Fruit fly (Drosophila melanogaster) whole organism, pupa: ENCODE measurements around the gene CG12012.

Source experiments
- CG10348 ChIP-seq: fragments of 200-800 bp; sonication (Bioruptor generic); IDR thresholded peaks from 2 replicates; pipeline ENCODE4 v1.3.6; 2022; ENCODE audit warnings: missing biosample characterization, missing genetic modification characterization
- CG12605 ChIP-seq: fragments of 200-800 bp; sonication (Bioruptor generic); IDR thresholded peaks from 2 replicates; pipeline ENCODE4 v1.3.6; 2022; ENCODE audit warnings: missing biosample characterization, missing genetic modification characterization
- CG13204 ChIP-seq: fragments of 200-800 bp; sonication (Bioruptor generic); optimal IDR thresholded peaks from 2 replicates; lab custom pipeline; 2018; ENCODE audit warnings: missing biosample characterization, mild to moderate bottlenecking, missing genetic modification characterization, moderate library complexity
- CG14655 ChIP-seq: fragments of 200-800 bp; sonication (Bioruptor generic); optimal IDR thresholded peaks from 3 replicates; lab custom pipeline; 2017; ENCODE audit warnings: mild to moderate bottlenecking, missing biosample characterization, missing genetic modification reagents, missing genetic modification characterization
- CG15710 ChIP-seq: fragments of 200-800 bp; sonication (Bioruptor generic); optimal IDR thresholded peaks from 2 replicates; lab custom pipeline; 2018; ENCODE audit warnings: missing biosample characterization, mild to moderate bottlenecking, missing genetic modification characterization, moderate library complexity
- CG17806 ChIP-seq: fragments of 200-800 bp; sonication (Bioruptor generic); optimal IDR thresholded peaks from 2 replicates; lab custom pipeline; 2018; ENCODE audit warnings: missing biosample characterization, mild to moderate bottlenecking, missing genetic modification characterization, moderate library complexity
- CG32121 ChIP-seq: fragments of 200-800 bp; sonication (Bioruptor generic); IDR thresholded peaks from 2 replicates; pipeline ENCODE4 v1.3.6; 2022; ENCODE audit warnings: missing biosample characterization, missing genetic modification characterization
- CG34367 ChIP-seq: fragments of 200-800 bp; sonication (Bioruptor generic); optimal IDR thresholded peaks from 2 replicates; lab custom pipeline; 2018; ENCODE audit warnings: missing biosample characterization, mild to moderate bottlenecking, missing genetic modification characterization
- CG4496 ChIP-seq: fragments of 200-800 bp; sonication (Bioruptor generic); IDR thresholded peaks from 3 replicates; pipeline ENCODE4 v1.3.6; 2022; ENCODE audit warnings: missing biosample characterization, missing genetic modification characterization
- CG8159 ChIP-seq: fragments of 200-800 bp; sonication (Bioruptor generic); optimal IDR thresholded peaks from 3 replicates; lab custom pipeline; 2018; ENCODE audit warnings: missing biosample characterization, mild to moderate bottlenecking, missing genetic modification characterization, moderate library complexity
- CG8301 ChIP-seq: fragments of 200-800 bp; sonication (Bioruptor generic); optimal IDR thresholded peaks from 2 replicates; lab custom pipeline; 2018; ENCODE audit warnings: missing biosample characterization, mild to moderate bottlenecking, missing genetic modification characterization
- CG9948 ChIP-seq: fragments of 200-800 bp; sonication (Bioruptor generic); optimal IDR thresholded peaks from 2 replicates; lab custom pipeline; 2018; ENCODE audit warnings: missing biosample characterization, mild to moderate bottlenecking, missing genetic modification characterization, moderate library complexity
- D1 ChIP-seq: fragments of 200-800 bp; sonication (Bioruptor generic); optimal IDR thresholded peaks from 2 replicates; lab custom pipeline; 2018; ENCODE audit warnings: missing biosample characterization, mild to moderate bottlenecking, missing genetic modification characterization, moderate library complexity
- EcR ChIP-seq: fragments of 200-800 bp; sonication (Bioruptor generic); optimal IDR thresholded peaks from 3 replicates; lab custom pipeline; 2019; ENCODE audit warnings: missing biosample characterization, missing genetic modification characterization, mild to moderate bottlenecking, moderate library complexity, missing genetic modification reagents
- Ets98B ChIP-seq: fragments of 200-800 bp; sonication (Bioruptor generic); IDR thresholded peaks from 2 replicates; pipeline ENCODE4 v1.3.6; 2022; ENCODE audit warnings: missing biosample characterization, missing genetic modification characterization
- Pif1A ChIP-seq: fragments of 200-800 bp; sonication (Bioruptor generic); optimal IDR thresholded peaks from 3 replicates; lab custom pipeline; 2016; ENCODE audit warnings: missing biosample characterization, missing genetic modification characterization
- Pif1B ChIP-seq: fragments of 200-800 bp; sonication (Bioruptor generic); optimal IDR thresholded peaks from 3 replicates; lab custom pipeline; 2016; ENCODE audit warnings: missing biosample characterization, missing genetic modification characterization
- Snoo ChIP-seq: fragments of 200-800 bp; sonication (Bioruptor generic); optimal IDR thresholded peaks from 3 replicates; lab custom pipeline; 2017; ENCODE audit warnings: missing biosample characterization, mild to moderate bottlenecking, missing genetic modification characterization, inconsistent platforms
- fd96Ca ChIP-seq: fragments of 200-800 bp; sonication (Bioruptor generic); IDR thresholded peaks from 3 replicates; pipeline ENCODE4 v1.3.6; 2022; ENCODE audit warnings: missing biosample characterization, missing genetic modification characterization
- gl ChIP-seq: fragments of 200-800 bp; sonication (Bioruptor generic); optimal IDR thresholded peaks from 2 replicates; lab custom pipeline; 2018; ENCODE audit warnings: missing biosample characterization, mild to moderate bottlenecking, missing genetic modification characterization
- rn ChIP-seq: fragments of 200-800 bp; sonication (Bioruptor generic); IDR thresholded peaks from 2 replicates; pipeline ENCODE4 v1.3.6; 2022; ENCODE audit warnings: missing biosample characterization, missing genetic modification characterization

Gene CG12012

DNA sequence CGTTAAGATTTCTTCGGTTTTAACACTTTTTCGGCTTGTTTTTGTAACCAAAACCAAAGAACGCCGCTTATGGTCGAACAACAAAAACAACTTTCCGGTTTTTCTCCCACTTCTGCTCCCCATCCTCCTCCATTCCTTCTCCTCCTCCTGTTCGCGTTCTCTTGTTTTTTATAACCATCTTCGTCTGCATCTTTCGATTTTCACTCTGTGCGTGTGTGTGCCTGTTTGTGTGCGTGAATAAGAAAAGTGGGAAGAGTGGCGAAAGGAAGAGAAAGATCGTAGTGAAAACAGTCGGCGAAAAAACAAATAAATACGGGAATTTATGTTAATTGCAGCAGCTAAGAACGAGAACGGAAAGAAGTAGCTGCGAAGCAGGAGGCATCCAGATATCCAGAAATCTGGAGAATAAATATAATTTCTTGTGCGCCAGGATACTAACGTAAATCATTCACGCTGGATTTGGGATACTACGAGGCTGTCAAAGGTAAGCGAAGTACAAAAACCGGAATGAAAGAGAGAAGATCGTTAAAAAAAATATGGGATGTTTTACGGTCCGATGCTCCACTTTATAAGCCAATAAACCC is 39.1 kb upstream of the CG12012 start:
- TF ChIP-seq D1 = no peak
- no peak for TF ChIP-seq rn (GFP tag; lab: Robert Waterston, UW)
- TF ChIP-seq CG9948 = no peak
- no peak for TF ChIP-seq CG13204 (GFP tag; lab: Kevin White, UChicago)
- no peak for TF ChIP-seq CG4496 (GFP tag; lab: Robert Waterston, UW)
- no peak for TF ChIP-seq Ets98B (GFP tag; lab: Robert Waterston, UW)
- peak; percentile 17 for TF ChIP-seq EcR (GFP tag; lab: Kevin White, UChicago)

DNA sequence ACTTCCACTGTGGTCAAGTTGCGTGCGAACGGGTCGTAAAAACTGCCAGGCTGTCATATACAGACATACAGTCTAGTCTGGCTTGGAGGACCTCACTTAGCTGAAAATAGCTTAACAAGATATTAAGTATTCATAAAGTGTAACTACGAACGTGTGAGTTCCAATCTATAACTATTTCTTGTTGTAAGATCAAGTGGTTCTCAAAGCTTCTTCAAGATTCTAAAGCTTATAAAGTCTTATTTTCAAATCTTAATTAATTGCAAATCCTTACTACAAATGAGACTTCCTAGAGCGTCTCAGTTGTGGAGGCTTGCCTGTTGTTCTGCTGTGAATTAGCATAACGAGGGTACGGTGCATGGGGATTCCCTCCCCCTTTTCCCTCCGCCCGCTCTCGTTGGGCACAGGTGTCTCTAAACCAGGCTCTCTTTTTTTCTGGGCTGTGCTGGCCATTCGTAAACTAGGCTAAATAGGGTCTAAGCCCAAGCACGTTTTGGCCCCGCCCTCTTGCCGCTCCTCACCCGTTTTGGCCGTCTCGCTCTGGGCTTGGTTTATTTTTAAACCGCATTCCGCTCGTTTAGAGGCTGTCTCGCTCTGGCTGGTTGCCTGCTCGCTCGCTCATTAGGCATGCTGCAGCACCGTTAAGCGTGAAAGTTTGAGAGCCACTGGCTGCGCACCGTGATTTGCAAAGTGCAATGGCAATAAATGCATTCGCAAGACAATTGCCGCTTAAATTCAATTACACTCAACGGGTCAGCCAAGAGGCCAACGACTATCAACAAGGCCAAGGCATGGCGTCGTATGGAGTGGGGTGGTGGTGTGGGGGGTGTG is 38.3 kb upstream of the CG12012 start:
- TF ChIP-seq Pif1B (GFP tag; lab: Kevin White, UChicago) (no peak), fd96Ca (GFP tag; lab: Robert Waterston, UW) (no peak), CG10348 (no peak), D1 (no peak), CG12605 (GFP tag; lab: Robert Waterston, UW) (no peak), EcR (GFP tag; lab: Kevin White, UChicago) (peak; percentile 70), CG14655 (GFP tag; lab: Kevin White, UChicago) (no peak), CG9948 (peak; percentile 55), rn (GFP tag; lab: Robert Waterston, UW) (no peak), CG4496 (GFP tag; lab: Robert Waterston, UW) (no peak; the same call in 2 of the 3 replicates), CG15710 (tag; lab: Kevin White, UChicago) (peak; percentile 70), Snoo (tag; lab: Kevin White, UChicago) (no peak), CG32121 (GFP tag; lab: Robert Waterston, UW) (no peak), CG13204 (GFP tag; lab: Kevin White, UChicago) (peak; percentile 35), CG8301 (peak; percentile 27), gl (no peak), CG8159 (tag; lab: Kevin White, UChicago) (peak; percentile 62), Ets98B (GFP tag; lab: Robert Waterston, UW) (no peak), CG34367 (tag; lab: Kevin White, UChicago) (peak; percentile 31), Pif1A (GFP tag; lab: Kevin White, UChicago) (no peak), CG17806 (tag; lab: Kevin White, UChicago) (peak; percentile 43)

DNA sequence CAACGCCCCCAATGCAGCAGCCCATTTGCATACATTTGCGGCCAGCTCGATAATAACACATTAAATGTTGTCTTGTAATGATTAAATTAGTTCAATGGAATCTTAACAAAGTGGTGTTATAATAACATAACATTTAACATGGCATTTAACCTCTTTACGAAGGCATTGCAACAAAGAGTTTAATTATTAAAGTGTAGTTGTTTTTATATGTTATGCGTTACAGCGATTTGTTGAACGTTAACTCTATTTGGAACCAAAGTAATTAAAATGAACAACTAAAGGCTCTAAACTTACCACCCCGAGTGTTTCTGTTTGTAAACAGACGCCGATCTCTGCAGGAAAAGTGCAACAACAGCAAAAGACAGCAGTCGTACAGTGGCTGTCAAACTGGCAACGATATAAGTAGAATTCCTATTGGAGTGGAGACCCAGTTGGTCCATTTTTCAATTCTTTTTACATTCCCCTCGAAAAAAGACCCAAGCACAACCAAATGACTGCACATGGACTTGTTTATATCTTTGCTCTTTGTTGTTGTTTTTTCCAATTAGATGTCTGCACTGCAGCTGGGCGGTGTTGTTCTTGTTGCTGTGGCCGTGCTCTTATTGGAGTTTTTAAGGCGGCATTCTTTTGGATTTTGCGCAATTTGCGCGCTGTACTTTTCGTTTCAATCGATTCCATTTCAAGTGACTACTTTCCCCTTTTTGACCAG is 37.5 kb upstream of the CG12012 start:
- TF ChIP-seq CG17806 (tag; lab: Kevin White, UChicago) (peak; percentile 78), rn (GFP tag; lab: Robert Waterston, UW) (no peak), Pif1A (GFP tag; lab: Kevin White, UChicago) (peak; percentile 55), CG10348 (no peak), CG14655 (GFP tag; lab: Kevin White, UChicago) (peak; percentile 89), gl (peak; percentile 53), Pif1B (GFP tag; lab: Kevin White, UChicago) (peak; percentile 17), CG12605 (GFP tag; lab: Robert Waterston, UW) (peak; percentile 66), fd96Ca (GFP tag; lab: Robert Waterston, UW) (peak; percentile 39; the same call in 2 of the 3 replicates), CG13204 (GFP tag; lab: Kevin White, UChicago) (no peak), CG15710 (tag; lab: Kevin White, UChicago) (peak; percentile 65), EcR (GFP tag; lab: Kevin White, UChicago) (no peak), Ets98B (GFP tag; lab: Robert Waterston, UW) (peak; percentile 47), CG8159 (tag; lab: Kevin White, UChicago) (peak; percentile 83), CG8301 (peak; percentile 83), CG34367 (tag; lab: Kevin White, UChicago) (peak; percentile 11), CG4496 (GFP tag; lab: Robert Waterston, UW) (peak; percentile 33; the same call in 1 of the 3 replicates), Snoo (tag; lab: Kevin White, UChicago) (no peak), CG32121 (GFP tag; lab: Robert Waterston, UW) (peak; percentile 55), D1 (no peak), CG9948 (peak; percentile 63)
- TF ChIP-seq, all 21 proteins: peak for 15

DNA sequence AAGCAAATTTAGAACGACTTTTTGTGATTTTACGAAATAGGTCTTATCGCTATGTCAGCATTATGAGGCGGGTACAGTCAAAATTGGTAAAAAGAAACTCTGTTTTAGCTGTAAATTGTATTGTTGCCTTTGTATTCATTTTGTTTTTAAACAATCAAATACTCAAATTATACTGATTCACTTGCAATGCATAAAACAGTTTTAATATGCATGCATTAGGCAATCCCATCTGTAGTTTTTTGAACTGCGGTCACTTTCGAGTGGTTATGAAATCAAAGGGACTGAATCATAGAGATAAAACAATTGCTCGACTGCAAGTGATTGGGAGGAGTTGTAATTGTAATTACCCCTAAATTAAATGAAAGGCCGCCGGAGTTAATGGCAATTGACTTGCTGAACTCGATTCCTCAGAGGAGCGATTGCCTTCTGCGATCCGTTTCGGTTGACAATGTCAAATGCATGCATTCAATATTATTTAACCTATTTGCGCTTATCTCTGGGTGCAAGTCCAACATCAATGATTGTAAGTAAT is 36.8 kb upstream of the CG12012 start:
- TF ChIP-seq CG13204 (GFP tag; lab: Kevin White, UChicago) = no peak
- TF ChIP-seq Ets98B (GFP tag; lab: Robert Waterston, UW) = no peak
- no peak for TF ChIP-seq CG32121 (GFP tag; lab: Robert Waterston, UW)
- TF ChIP-seq Snoo (tag; lab: Kevin White, UChicago) = no peak
- no peak for TF ChIP-seq rn (GFP tag; lab: Robert Waterston, UW)
- TF ChIP-seq CG34367 (tag; lab: Kevin White, UChicago) = no peak
- TF ChIP-seq CG9948 = no peak
- no peak for TF ChIP-seq EcR (GFP tag; lab: Kevin White, UChicago)
- TF ChIP-seq Pif1A (GFP tag; lab: Kevin White, UChicago) = no peak
- TF ChIP-seq CG10348 = no peak
- no peak for TF ChIP-seq CG14655 (GFP tag; lab: Kevin White, UChicago)
- TF ChIP-seq CG12605 (GFP tag; lab: Robert Waterston, UW) = no peak
- TF ChIP-seq CG4496 (GFP tag; lab: Robert Waterston, UW) = no peak
- no peak for TF ChIP-seq CG8301
- TF ChIP-seq CG17806 (tag; lab: Kevin White, UChicago) = no peak
- no peak for TF ChIP-seq gl
- TF ChIP-seq, all 21 proteins: peak for 0
